Fruit fly (Drosophila melanogaster) whole organism, embryonic: ENCODE data around the gene GstD4.

ENCODE experiments used
- ATbp ChIP-seq: fragments of 200-800 bp; sonication (Bioruptor generic); optimal IDR thresholded peaks from 2 replicates; lab custom pipeline; 2017; ENCODE audit warnings: missing biosample characterization, mild to moderate bottlenecking, missing genetic modification characterization, missing genetic modification reagents
- CG11398 ChIP-seq: fragments of 200-800 bp; sonication (Bioruptor generic); optimal IDR thresholded peaks from 2 replicates; lab custom pipeline; 2016; ENCODE audit warnings: missing biosample characterization, missing genetic modification characterization
- CG12299 ChIP-seq: fragments of 200-800 bp; sonication (Bioruptor generic); optimal IDR thresholded peaks from 2 replicates; lab custom pipeline; 2018; ENCODE audit warnings: missing biosample characterization, mild to moderate bottlenecking, missing genetic modification characterization
- CG13123 ChIP-seq: fragments of 200-800 bp; sonication (Bioruptor generic); optimal IDR thresholded peaks from 2 replicates; lab custom pipeline; 2016; ENCODE audit warnings: missing biosample characterization, missing genetic modification characterization
- CG16779 ChIP-seq: fragments of 200-800 bp; sonication (Bioruptor generic); IDR thresholded peaks from 2 replicates; pipeline ENCODE4 v1.3.6; 2022; ENCODE audit warnings: missing biosample characterization, missing genetic modification characterization
- CG17568 ChIP-seq: fragments of 200-800 bp; sonication (Bioruptor generic); optimal IDR thresholded peaks from 2 replicates; lab custom pipeline; 2018; ENCODE audit warnings: missing biosample characterization, mild to moderate bottlenecking, missing genetic modification characterization, moderate library complexity
- CG18476 ChIP-seq: fragments of 200-800 bp; sonication (Bioruptor generic); optimal IDR thresholded peaks from 2 replicates; lab custom pipeline; 2016; ENCODE audit warnings: missing biosample characterization, mild to moderate bottlenecking, missing genetic modification characterization
- CG2875 ChIP-seq: fragments of 200-800 bp; sonication (Bioruptor generic); optimal IDR thresholded peaks from 2 replicates; lab custom pipeline; 2017; ENCODE audit warnings: missing biosample characterization, mild to moderate bottlenecking, missing genetic modification characterization, missing genetic modification reagents
- CG31224 ChIP-seq: fragments of 200-800 bp; sonication (Bioruptor generic); IDR thresholded peaks from 2 replicates; pipeline ENCODE4 v1.3.6; 2022; ENCODE audit warnings: missing biosample characterization, missing genetic modification characterization
- CG32772 ChIP-seq: fragments of 200-800 bp; sonication (Bioruptor generic); IDR thresholded peaks from 2 replicates; pipeline ENCODE4 v1.3.6; 2022; ENCODE audit warnings: missing biosample characterization, missing genetic modification characterization
- CG3726 ChIP-seq: fragments of 200-800 bp; sonication (Bioruptor generic); IDR thresholded peaks from 3 replicates; pipeline ENCODE4, ENCODE4 v1.3.6; 2022; ENCODE audit warnings: missing biosample characterization, missing genetic modification characterization
- CG5953 ChIP-seq: fragments of 200-800 bp; sonication (Bioruptor generic); IDR thresholded peaks from 2 replicates; pipeline ENCODE4 v1.3.6; 2022; ENCODE audit warnings: missing biosample characterization, missing genetic modification characterization
- CG6654 ChIP-seq: fragments of 200-800 bp; sonication (Bioruptor generic); optimal IDR thresholded peaks from 2 replicates; lab custom pipeline; 2017; ENCODE audit warnings: missing biosample characterization, mild to moderate bottlenecking, missing genetic modification characterization
- CG7372 ChIP-seq: fragments of 200-800 bp; sonication (Bioruptor generic); IDR thresholded peaks from 2 replicates; pipeline ENCODE4 v1.3.6; 2022; ENCODE audit warnings: missing biosample characterization, missing genetic modification characterization
- CG7928 ChIP-seq: fragments of 200-800 bp; sonication (Bioruptor generic); optimal IDR thresholded peaks from 2 replicates; lab custom pipeline; 2017; ENCODE audit warnings: missing biosample characterization, mild to moderate bottlenecking, missing genetic modification characterization
- CG8359 ChIP-seq: fragments of 200-800 bp; sonication (Bioruptor generic); optimal IDR thresholded peaks from 2 replicates; lab custom pipeline; 2017; ENCODE audit warnings: missing biosample characterization, mild to moderate bottlenecking, missing genetic modification characterization, borderline replicate concordance
- CG8944 ChIP-seq: fragments of 200-800 bp; sonication (Bioruptor generic); optimal IDR thresholded peaks from 3 replicates; lab custom pipeline; 2016; ENCODE audit warnings: missing biosample characterization, missing genetic modification characterization
- CHES-1-like ChIP-seq: fragments of 200-800 bp; sonication (Bioruptor generic); optimal IDR thresholded peaks from 2 replicates; lab custom pipeline; 2016; ENCODE audit warnings: missing biosample characterization, missing genetic modification characterization
- Dfd ChIP-seq, 2 experiments: fragments of >200 bp; optimal IDR thresholded peaks; 2 replicates each; lab custom pipeline; 2017; ENCODE audit warnings: missing biosample characterization in 2 of 2, missing genetic modification characterization in 2 of 2
- Elba2 ChIP-seq: fragments of 200-800 bp; sonication (Bioruptor generic); optimal IDR thresholded peaks from 3 replicates; lab custom pipeline; 2016; ENCODE audit warnings: missing biosample characterization, missing genetic modification characterization
- Ets65A ChIP-seq: fragments of 200-800 bp; sonication (Bioruptor generic); peaks from one replicate; lab custom pipeline; 2016; ENCODE audit warnings: missing biosample characterization, missing genetic modification characterization
- H2.0 ChIP-seq: fragments of 200-800 bp; sonication (Bioruptor generic); IDR thresholded peaks from 2 replicates; pipeline ENCODE4 v1.3.6; 2022; ENCODE audit warnings: missing biosample characterization, missing genetic modification characterization
- Hand ChIP-seq: fragments of 200-800 bp; sonication (Bioruptor generic); optimal IDR thresholded peaks from 2 replicates; lab custom pipeline; 2017; ENCODE audit warnings: mild to moderate bottlenecking, missing biosample characterization, missing genetic modification reagents, missing genetic modification characterization
- Hr39 ChIP-seq: fragments of >200 bp; optimal IDR thresholded peaks from 2 replicates; lab custom pipeline; 2017
- NC2β ChIP-seq: fragments of 200-800 bp; sonication (Bioruptor generic); optimal IDR thresholded peaks from 2 replicates; lab custom pipeline; 2016; ENCODE audit warnings: missing biosample characterization, missing genetic modification characterization
- Oaz ChIP-seq: fragments of 200-800 bp; sonication (Bioruptor generic); IDR thresholded peaks from 2 replicates; pipeline ENCODE4 v1.3.6; 2022; ENCODE audit warnings: missing biosample characterization, missing genetic modification characterization
- Poxn ChIP-seq: fragments of 200-800 bp; sonication (Bioruptor generic); IDR thresholded peaks from 2 replicates; pipeline ENCODE4 v1.3.6; 2022; ENCODE audit warnings: missing biosample characterization, missing genetic modification characterization
- Side ChIP-seq: fragments of 200-800 bp; sonication (Bioruptor generic); optimal IDR thresholded peaks from 2 replicates; lab custom pipeline; 2016; ENCODE audit warnings: missing biosample characterization, missing genetic modification characterization
- Tbp ChIP-seq: fragments of >200 bp; optimal IDR thresholded peaks from 2 replicates; lab custom pipeline; 2018; ENCODE audit warnings: missing biosample characterization, missing genetic modification characterization
- ap ChIP-seq: fragments of 200-800 bp; sonication (Bioruptor generic); IDR thresholded peaks from 2 replicates; pipeline ENCODE4 v1.3.6; 2022; ENCODE audit warnings: missing biosample characterization, missing genetic modification characterization
- ara ChIP-seq: fragments of 200-800 bp; sonication (Bioruptor generic); IDR thresholded peaks from 2 replicates; pipeline ENCODE4 v1.3.6; 2022; ENCODE audit warnings: missing biosample characterization, missing genetic modification characterization
- cad ChIP-seq: fragments of >200 bp; optimal IDR thresholded peaks from 2 replicates; lab custom pipeline; 2017; ENCODE audit warnings: missing biosample characterization, missing genetic modification characterization
- cato ChIP-seq: fragments of 200-800 bp; sonication (Bioruptor generic); optimal IDR thresholded peaks from 2 replicates; lab custom pipeline; 2016; ENCODE audit warnings: missing biosample characterization, missing genetic modification characterization, borderline replicate concordance
- chn ChIP-seq: fragments of 200-800 bp; sonication (Bioruptor generic); optimal IDR thresholded peaks from 2 replicates; lab custom pipeline; 2016; ENCODE audit warnings: missing biosample characterization, missing genetic modification characterization
- danr ChIP-seq: fragments of 200-800 bp; sonication (Bioruptor generic); IDR thresholded peaks from 2 replicates; pipeline ENCODE4 v1.3.6; 2022; ENCODE audit warnings: missing biosample characterization, missing genetic modification characterization
- exex ChIP-seq: fragments of 200-800 bp; sonication (Bioruptor generic); optimal IDR thresholded peaks from 4 replicates; lab custom pipeline; 2018; ENCODE audit warnings: missing biosample characterization, mild to moderate bottlenecking, missing genetic modification characterization, moderate library complexity
- fd96Cb ChIP-seq: fragments of 200-800 bp; sonication (Bioruptor generic); optimal IDR thresholded peaks from 2 replicates; lab custom pipeline; 2018; ENCODE audit warnings: missing biosample characterization, mild to moderate bottlenecking, missing genetic modification characterization, moderate library complexity
- gce ChIP-seq: fragments of 200-800 bp; sonication (Bioruptor generic); IDR thresholded peaks from 3 replicates; pipeline ENCODE4 v1.3.6; 2022; ENCODE audit warnings: missing biosample characterization, missing genetic modification characterization
- gfzf ChIP-seq: fragments of 200-800 bp; sonication (Bioruptor generic); optimal IDR thresholded peaks from 2 replicates; lab custom pipeline; 2016; ENCODE audit warnings: missing biosample characterization, mild to moderate bottlenecking, missing genetic modification characterization, moderate library complexity
- hkb ChIP-seq, 2 experiments: fragments of 200-800 bp in 1 of 2; fragments of >200 bp in 1 of 2; sonication (Bioruptor generic) in 1 of 2; IDR thresholded peaks in 1 of 2; optimal IDR thresholded peaks in 1 of 2; 2 replicates each; pipeline versions ENCODE4 v1.3.6 to Lab custom; 2017 to 2022; ENCODE audit warnings: missing biosample characterization in 1 of 2, missing genetic modification characterization in 1 of 2
- lola ChIP-seq, 3 experiments: fragments of >200 bp in 2 of 3; fragments of 200-800 bp in 1 of 3; sonication (Bioruptor generic) in 1 of 3; optimal IDR thresholded peaks; 2 replicates each; lab custom pipeline; 2017 to 2019; ENCODE audit warnings: missing biosample characterization in 3 of 3, missing genetic modification characterization in 3 of 3, mild to moderate bottlenecking in 1 of 3, moderate library complexity in 1 of 3
- mld ChIP-seq: fragments of 200-800 bp; sonication (Bioruptor generic); IDR thresholded peaks from 3 replicates; pipeline ENCODE4 v1.3.6; 2022; ENCODE audit warnings: missing biosample characterization, missing genetic modification characterization; ENCODE audit not compliant: partially characterized antibody
- peb ChIP-seq: fragments of 200-800 bp; sonication (Bioruptor generic); IDR thresholded peaks from 2 replicates; pipeline ENCODE4 v1.3.6; 2022; ENCODE audit warnings: missing biosample characterization, missing genetic modification characterization
- sd ChIP-seq: fragments of 200-800 bp; sonication (Bioruptor generic); optimal IDR thresholded peaks from 3 replicates; lab custom pipeline; 2018; ENCODE audit warnings: missing biosample characterization, mild to moderate bottlenecking, missing genetic modification characterization, moderate library complexity
- seq ChIP-seq: fragments of 200-800 bp; sonication (Bioruptor generic); IDR thresholded peaks from 2 replicates; pipeline ENCODE4 v1.3.6; 2022; ENCODE audit warnings: missing biosample characterization, missing genetic modification characterization
- so ChIP-seq: fragments of 200-800 bp; sonication (Bioruptor generic); IDR thresholded peaks from 3 replicates; pipeline ENCODE4 v1.3.6; 2022; ENCODE audit warnings: missing biosample characterization, missing genetic modification characterization
- stwl ChIP-seq: fragments of 200-800 bp; sonication (Bioruptor generic); optimal IDR thresholded peaks from 3 replicates; lab custom pipeline; 2018; ENCODE audit warnings: missing biosample characterization, mild to moderate bottlenecking, missing genetic modification characterization, moderate library complexity
- trh ChIP-seq: fragments of 200-800 bp; sonication (Bioruptor generic); optimal IDR thresholded peaks from 2 replicates; lab custom pipeline; 2016; ENCODE audit warnings: missing biosample characterization, missing genetic modification characterization
- twi ChIP-seq: fragments of 200-800 bp; optimal IDR thresholded peaks from 2 replicates; lab custom pipeline; 2019; ENCODE audit warnings: missing biosample characterization, mild to moderate bottlenecking, missing genetic modification characterization, moderate library complexity
- vfl ChIP-seq: fragments of 200-800 bp; sonication (Bioruptor generic); optimal IDR thresholded peaks from 2 replicates; lab custom pipeline; 2016; ENCODE audit warnings: missing biosample characterization, missing genetic modification characterization
- z ChIP-seq: fragments of 200-800 bp; sonication (Bioruptor generic); IDR thresholded peaks from 3 replicates; pipeline ENCODE4 v1.3.6; 2022; ENCODE audit warnings: missing biosample characterization, missing genetic modification characterization

The GstD4 gene

DNA sequence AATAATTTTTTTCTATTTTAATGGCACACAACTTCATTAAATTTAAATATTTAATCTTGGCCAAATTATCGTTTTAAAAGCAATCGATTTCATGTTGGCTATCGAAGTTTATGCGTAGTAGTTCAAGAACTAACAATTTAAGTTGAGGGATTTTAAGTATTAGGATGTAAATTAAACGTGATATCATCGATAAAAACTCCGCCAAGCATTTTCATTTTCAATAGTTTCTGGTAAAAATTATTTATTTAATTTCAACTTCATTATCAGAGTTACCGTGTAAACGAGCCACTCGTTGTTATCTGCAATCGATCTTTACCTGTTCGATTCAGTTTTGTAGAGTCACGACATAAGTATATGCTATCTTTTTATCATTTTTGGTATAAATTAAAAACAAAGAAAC is 29.0 kb downstream of the GstD4 start (continued):
- TF ChIP-seq ara = peak; percentile 99
- TF ChIP-seq CG7928 (GFP tag; lab: Kevin White, UChicago) = peak; percentile 88
- TF ChIP-seq peb (GFP tag; lab: Robert Waterston, UW) = peak; percentile 92
- TF ChIP-seq Hr39 (lab: Kevin White, UChicago) = no peak
- peak; percentile 97 for TF ChIP-seq seq (GFP tag; lab: Robert Waterston, UW)
- TF ChIP-seq CG6654 (GFP tag; lab: Kevin White, UChicago) = peak; percentile 94
- TF ChIP-seq stwl (tag; lab: Kevin White, UChicago) = peak; percentile 99
- peak; percentile 97 for TF ChIP-seq CG17568 (GFP tag; lab: Kevin White, UChicago)
- TF ChIP-seq hkb (optimal IDR thresholded peaks at IDR 0.05; lab: Kevin White, UChicago) = no peak
- peak; percentile 99 for TF ChIP-seq hkb (GFP tag; IDR thresholded peaks at IDR 0.05; lab: Robert Waterston, UW)
- TF ChIP-seq CG2875 (GFP tag; lab: Kevin White, UChicago) = peak; percentile 94
- TF ChIP-seq trh (GFP tag; lab: Kevin White, UChicago) = peak; percentile 91
- TF ChIP-seq CG11398 = peak; percentile 88
- peak; percentile 97 for TF ChIP-seq CG7372 (GFP tag; lab: Robert Waterston, UW)
- TF ChIP-seq danr (GFP tag; lab: Robert Waterston, UW) = peak; percentile 87; the same call in 1 of the 2 replicates
- TF ChIP-seq ap (GFP tag; lab: Robert Waterston, UW) = peak; percentile 97
- peak; percentile 99 for TF ChIP-seq fd96Cb
- peak; percentile 92 for TF ChIP-seq CG8359 (GFP tag; lab: Kevin White, UChicago)
- peak; percentile 89 for TF ChIP-seq CG3726
- TF ChIP-seq cato (GFP tag; lab: Kevin White, UChicago) = peak; percentile 94
- TF ChIP-seq mld (GFP tag; lab: Robert Waterston, UW) = no peak
- TF ChIP-seq so = peak; percentile 98
- peak; percentile 98 for TF ChIP-seq Ets65A (GFP tag; lab: Kevin White, UChicago)
- peak; percentile 92 for TF ChIP-seq CG16779 (GFP tag; lab: Robert Waterston, UW)
- no peak for TF ChIP-seq Tbp (GFP tag; lab: Kevin White, UChicago)
- peak; percentile 95 for TF ChIP-seq chn
- TF ChIP-seq exex (tag; lab: Kevin White, UChicago) = peak; percentile 92
- TF ChIP-seq twi (tag; lab: Kevin White, UChicago) = peak; percentile 97
- peak; percentile 99 for TF ChIP-seq NC2β (GFP tag; lab: Kevin White, UChicago)
- peak in 1 of 3 experiments; percentile 99 for TF ChIP-seq lola (GFP tag; optimal IDR thresholded peaks at IDR 0.05; lab: Kevin White, UChicago)
- peak; percentile 72; the same call in 1 of the 3 replicates for TF ChIP-seq z
- TF ChIP-seq cad (GFP tag; lab: Kevin White, UChicago) = no peak
- peak; percentile 84 for TF ChIP-seq CG13123 (GFP tag; lab: Kevin White, UChicago)
- TF ChIP-seq CG8944 (GFP tag; lab: Kevin White, UChicago) = peak; percentile 87
- no peak for TF ChIP-seq Dfd (GFP tag; optimal IDR thresholded peaks at IDR 0.05; lab: Kevin White, UChicago)
- peak; percentile 81 for TF ChIP-seq Elba2 (GFP tag; lab: Kevin White, UChicago)
- peak; percentile 92 for TF ChIP-seq Side
- peak; percentile 23 for TF ChIP-seq gfzf (GFP tag; lab: Kevin White, UChicago)
- TF ChIP-seq CG5953 (GFP tag; lab: Robert Waterston, UW) = peak; percentile 94
- peak; percentile 88 for TF ChIP-seq sd (tag; lab: Kevin White, UChicago)
- TF ChIP-seq CG31224 (GFP tag; lab: Robert Waterston, UW) = peak; percentile 90
- peak; percentile 97 for TF ChIP-seq gce (GFP tag; lab: Robert Waterston, UW)
- TF ChIP-seq CG32772 = peak; percentile 88
- TF ChIP-seq vfl (GFP tag; lab: Kevin White, UChicago) = peak; percentile 93
- peak; percentile 100 for TF ChIP-seq CG18476 (GFP tag; lab: Kevin White, UChicago)
- peak; percentile 54 for TF ChIP-seq Poxn (GFP tag; lab: Robert Waterston, UW)
- TF ChIP-seq ATbp = peak; percentile 99
- peak; percentile 96 for TF ChIP-seq H2.0 (GFP tag; lab: Robert Waterston, UW)
- peak; percentile 98 for TF ChIP-seq CG12299 (tag; lab: Kevin White, UChicago)
- peak; percentile 90 for TF ChIP-seq CHES-1-like (GFP tag; lab: Kevin White, UChicago)
- TF ChIP-seq Oaz (GFP tag; lab: Robert Waterston, UW) = peak; percentile 92
- peak; percentile 92 for TF ChIP-seq Hand (GFP tag; lab: Kevin White, UChicago)
